Fruit fly (Drosophila melanogaster): ENCODE measurements around the gene mahe.

DNA sequence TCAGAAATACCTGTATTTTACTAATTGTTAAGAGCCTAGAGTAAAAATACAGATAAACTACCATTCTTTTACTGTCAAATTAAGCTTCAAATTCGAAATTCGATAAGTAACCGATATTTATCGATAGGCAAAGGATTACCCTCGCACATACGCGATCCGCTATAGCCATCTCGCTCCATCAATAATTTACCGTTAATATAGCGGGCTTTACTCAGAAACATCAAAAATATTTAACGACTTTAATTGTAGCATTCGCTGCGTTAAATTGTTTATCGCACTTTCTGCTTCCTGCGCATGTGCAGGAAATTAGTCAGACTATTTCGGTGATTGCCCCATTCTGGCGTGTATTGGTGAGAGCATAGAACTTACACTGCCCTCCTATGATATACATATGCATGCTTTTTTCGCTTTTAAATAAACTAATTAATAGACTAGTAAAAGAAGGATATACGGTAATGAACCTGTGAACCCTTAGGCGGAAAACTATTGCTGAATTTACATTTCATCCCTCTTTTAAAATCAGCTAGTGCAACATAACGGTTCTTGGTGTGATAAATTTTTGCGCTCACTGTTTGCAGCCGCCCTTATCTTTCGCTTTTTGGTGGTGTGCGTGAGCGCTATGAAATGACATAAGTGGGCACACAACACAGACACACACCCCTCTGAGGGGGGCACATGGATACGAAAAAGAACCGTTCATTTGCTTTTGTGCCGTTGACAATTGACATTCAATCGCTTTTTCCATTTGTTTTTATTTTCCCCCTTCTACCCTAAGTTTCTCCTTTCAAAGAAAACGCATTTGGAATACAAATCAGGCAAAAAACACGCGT lies 22.7 kb downstream of the mahe start, which contains the start of the genes dpr14 and spidey:
- TF ChIP-seq kay (GFP tag; ENCODE audit: borderline replicate concordance) (peak; percentile 2), Mnt (GFP tag; optimal IDR thresholded peaks at IDR 0.05) (peak; percentile 84), CG1620 (GFP tag; optimal IDR thresholded peaks at IDR 0.05) (peak; percentile 86), Crg-1 (GFP tag; optimal IDR thresholded peaks at IDR 0.05) (peak; percentile 71)
